Fruit fly (Drosophila melanogaster) whole organism, embryonic: Measurements from ENCODE around the gene CG16826.

Source experiments
- ATbp ChIP-seq: fragments of 200-800 bp; sonication (Bioruptor generic); optimal IDR thresholded peaks from 2 replicates; lab custom pipeline; 2017; ENCODE audit warnings: missing biosample characterization, mild to moderate bottlenecking, missing genetic modification characterization, missing genetic modification reagents
- Abd-B ChIP-seq: fragments of 200-800 bp; sonication (Bioruptor generic); optimal IDR thresholded peaks from 2 replicates; lab custom pipeline; 2018; ENCODE audit warnings: missing biosample characterization, mild to moderate bottlenecking, missing genetic modification characterization, moderate library complexity
- Atf-2 ChIP-seq: fragments of 200-800 bp; sonication (Bioruptor generic); optimal IDR thresholded peaks from 2 replicates; lab custom pipeline; 2016; ENCODE audit warnings: missing biosample characterization, missing genetic modification characterization
- BtbVII ChIP-seq: fragments of 200-800 bp; sonication (Bioruptor generic); optimal IDR thresholded peaks from 3 replicates; lab custom pipeline; 2017; ENCODE audit warnings: missing biosample characterization, mild to moderate bottlenecking, missing genetic modification characterization
- CG10209 ChIP-seq: fragments of 200-800 bp; sonication (Bioruptor generic); optimal IDR thresholded peaks from 3 replicates; lab custom pipeline; 2017; ENCODE audit warnings: missing biosample characterization, mild to moderate bottlenecking, missing genetic modification characterization, missing genetic modification reagents
- CG11695 ChIP-seq: fragments of 200-800 bp; sonication (Bioruptor generic); IDR thresholded peaks from 3 replicates; pipeline ENCODE4 v1.3.6; 2022; ENCODE audit warnings: missing biosample characterization, missing genetic modification characterization
- CG13424 ChIP-seq: fragments of 200-800 bp; sonication (Bioruptor generic); optimal IDR thresholded peaks from 2 replicates; lab custom pipeline; 2019; ENCODE audit warnings: missing biosample characterization, mild to moderate bottlenecking, missing genetic modification characterization, moderate library complexity
- CG13624 ChIP-seq: fragments of 200-800 bp; sonication (Bioruptor generic); optimal IDR thresholded peaks from 2 replicates; lab custom pipeline; 2016; ENCODE audit warnings: missing biosample characterization, missing genetic modification characterization
- CG14050 ChIP-seq: fragments of 200-800 bp; sonication (Bioruptor generic); IDR thresholded peaks from 3 replicates; pipeline ENCODE4 v1.3.6; 2022; ENCODE audit warnings: missing biosample characterization, missing genetic modification characterization
- CG14667 ChIP-seq: fragments of 200-800 bp; sonication (Bioruptor generic); IDR thresholded peaks from 2 replicates; pipeline ENCODE4 v1.3.6; 2022; ENCODE audit warnings: missing biosample characterization, missing genetic modification characterization
- CG1529 ChIP-seq: fragments of 200-800 bp; sonication (Bioruptor generic); optimal IDR thresholded peaks from 3 replicates; lab custom pipeline; 2018; ENCODE audit warnings: missing biosample characterization, missing genetic modification characterization
- CG15479 ChIP-seq: fragments of 200-800 bp; sonication (Bioruptor generic); optimal IDR thresholded peaks from 3 replicates; lab custom pipeline; 2019; ENCODE audit warnings: missing biosample characterization, mild to moderate bottlenecking, missing genetic modification characterization, moderate library complexity
- CG15696 ChIP-seq: fragments of 200-800 bp; sonication (Bioruptor generic); optimal IDR thresholded peaks from 2 replicates; lab custom pipeline; 2019; ENCODE audit warnings: missing biosample characterization, mild to moderate bottlenecking, missing genetic modification characterization, moderate library complexity
- CG17912 ChIP-seq: fragments of 200-800 bp; sonication (Bioruptor generic); optimal IDR thresholded peaks from 2 replicates; lab custom pipeline; 2018; ENCODE audit warnings: missing biosample characterization, mild to moderate bottlenecking, missing genetic modification characterization
- CG2120 ChIP-seq: fragments of 200-800 bp; sonication (Bioruptor generic); optimal IDR thresholded peaks from 3 replicates; lab custom pipeline; 2016; ENCODE audit warnings: missing biosample characterization, missing genetic modification characterization
- CG31365 ChIP-seq: fragments of 200-800 bp; sonication (Bioruptor generic); optimal IDR thresholded peaks from 2 replicates; lab custom pipeline; 2018; ENCODE audit warnings: missing biosample characterization, mild to moderate bottlenecking, missing genetic modification characterization
- CG6813 ChIP-seq: fragments of 200-800 bp; sonication (Bioruptor generic); optimal IDR thresholded peaks from 2 replicates; lab custom pipeline; 2017; ENCODE audit warnings: missing biosample characterization, missing genetic modification characterization, mild to moderate bottlenecking, moderate library complexity, missing genetic modification reagents
- CG7839 ChIP-seq: fragments of 200-800 bp; sonication (Bioruptor generic); optimal IDR thresholded peaks from 3 replicates; lab custom pipeline; 2018; ENCODE audit warnings: missing biosample characterization, mild to moderate bottlenecking, missing genetic modification characterization, moderate library complexity
- CG8281 ChIP-seq: fragments of 200-800 bp; sonication (Bioruptor generic); optimal IDR thresholded peaks from 2 replicates; lab custom pipeline; 2018; ENCODE audit warnings: missing biosample characterization, mild to moderate bottlenecking, missing genetic modification characterization, moderate library complexity
- CG8944 ChIP-seq: fragments of 200-800 bp; sonication (Bioruptor generic); optimal IDR thresholded peaks from 3 replicates; lab custom pipeline; 2016; ENCODE audit warnings: missing biosample characterization, missing genetic modification characterization
- CTCF ChIP-seq: fragments of 200-800 bp; sonication (Bioruptor generic); optimal IDR thresholded peaks from 2 replicates; lab custom pipeline; 2017; ENCODE audit warnings: missing biosample characterization, mild to moderate bottlenecking, missing genetic modification characterization, moderate library complexity
- CoRest ChIP-seq: fragments of 200-800 bp; sonication (Bioruptor generic); optimal IDR thresholded peaks from 3 replicates; lab custom pipeline; 2018; ENCODE audit warnings: missing biosample characterization, mild to moderate bottlenecking, missing genetic modification characterization, moderate library complexity
- Deaf1 ChIP-seq: fragments of 200-800 bp; optimal IDR thresholded peaks from 3 replicates; lab custom pipeline; 2019; ENCODE audit warnings: missing biosample characterization, mild to moderate bottlenecking, missing genetic modification characterization, moderate library complexity
- Dip2 ChIP-seq: fragments of 200-800 bp; sonication (Bioruptor generic); IDR thresholded peaks from 2 replicates; pipeline ENCODE4 v1.3.6; 2022; ENCODE audit warnings: missing biosample characterization, missing genetic modification characterization
- Dll ChIP-seq: fragments of 200-800 bp; sonication (Bioruptor generic); IDR thresholded peaks from 4 replicates; pipeline ENCODE4 v1.3.6; 2022; ENCODE audit warnings: missing biosample characterization, missing genetic modification characterization; ENCODE audit not compliant: partially characterized antibody
- E2f2 ChIP-seq: fragments of 200-800 bp; sonication (Bioruptor generic); IDR thresholded peaks from 2 replicates; pipeline ENCODE4 v1.3.6; 2022; ENCODE audit warnings: missing biosample characterization, missing genetic modification characterization
- Fer1 ChIP-seq: fragments of 200-800 bp; sonication (Bioruptor generic); optimal IDR thresholded peaks from 2 replicates; lab custom pipeline; 2017; ENCODE audit warnings: missing biosample characterization, mild to moderate bottlenecking, missing genetic modification characterization
- Gug ChIP-seq: fragments of 200-800 bp; sonication (Bioruptor generic); IDR thresholded peaks from 4 replicates; pipeline ENCODE4 v1.3.6; 2022; ENCODE audit warnings: missing biosample characterization, missing genetic modification characterization
- H2.0 ChIP-seq: fragments of 200-800 bp; sonication (Bioruptor generic); IDR thresholded peaks from 2 replicates; pipeline ENCODE4 v1.3.6; 2022; ENCODE audit warnings: missing biosample characterization, missing genetic modification characterization
- Hmx ChIP-seq: fragments of 200-800 bp; sonication (Bioruptor generic); optimal IDR thresholded peaks from 2 replicates; lab custom pipeline; 2016; ENCODE audit warnings: missing biosample characterization, missing genetic modification characterization
- Kr ChIP-seq: fragments of 200-800 bp; sonication (Bioruptor generic); optimal IDR thresholded peaks from 2 replicates; lab custom pipeline; 2017; ENCODE audit warnings: missing biosample characterization, mild to moderate bottlenecking, missing genetic modification characterization
- Mad ChIP-seq: fragments of 200-800 bp; sonication (Bioruptor generic); optimal IDR thresholded peaks from 2 replicates; lab custom pipeline; 2016; ENCODE audit warnings: missing biosample characterization, missing genetic modification characterization
- Oaz ChIP-seq: fragments of 200-800 bp; sonication (Bioruptor generic); IDR thresholded peaks from 2 replicates; pipeline ENCODE4 v1.3.6; 2022; ENCODE audit warnings: missing biosample characterization, missing genetic modification characterization
- Opbp ChIP-seq: fragments of 200-800 bp; sonication (Bioruptor generic); IDR thresholded peaks from 3 replicates; pipeline ENCODE4 v1.3.6; 2022; ENCODE audit warnings: missing biosample characterization, missing genetic modification characterization; ENCODE audit not compliant: partially characterized antibody
- PHDP ChIP-seq: fragments of 200-800 bp; sonication (Bioruptor generic); optimal IDR thresholded peaks from 3 replicates; lab custom pipeline; 2018; ENCODE audit warnings: missing biosample characterization, mild to moderate bottlenecking, missing genetic modification characterization, moderate library complexity
- Sox102F ChIP-seq: fragments of 200-800 bp; sonication (Bioruptor generic); optimal IDR thresholded peaks from 2 replicates; lab custom pipeline; 2018; ENCODE audit warnings: missing biosample characterization, mild to moderate bottlenecking, missing genetic modification characterization, moderate library complexity
- bcd ChIP-seq: fragments of 200-800 bp; sonication (Bioruptor generic); optimal IDR thresholded peaks from 2 replicates; lab custom pipeline; 2017; ENCODE audit warnings: missing biosample characterization, mild to moderate bottlenecking, missing genetic modification characterization
- chinmo ChIP-seq: fragments of 200-800 bp; sonication (Bioruptor generic); IDR thresholded peaks from 4 replicates; pipeline ENCODE4 v1.3.6; 2022; ENCODE audit warnings: missing biosample characterization, missing genetic modification characterization; ENCODE audit not compliant: partially characterized antibody
- eve ChIP-seq, 2 experiments: fragments of >200 bp; optimal IDR thresholded peaks; 2 replicates each; lab custom pipeline; 2017; ENCODE audit warnings: missing biosample characterization in 2 of 2, missing genetic modification characterization in 2 of 2
- exex ChIP-seq: fragments of 200-800 bp; sonication (Bioruptor generic); optimal IDR thresholded peaks from 4 replicates; lab custom pipeline; 2018; ENCODE audit warnings: missing biosample characterization, mild to moderate bottlenecking, missing genetic modification characterization, moderate library complexity
- lmd ChIP-seq: fragments of 200-800 bp; sonication (Bioruptor generic); IDR thresholded peaks from 2 replicates; pipeline ENCODE4 v1.3.6; 2022; ENCODE audit warnings: missing biosample characterization, missing genetic modification characterization
- p53 ChIP-seq: fragments of 200-800 bp; sonication (Bioruptor generic); optimal IDR thresholded peaks from 2 replicates; lab custom pipeline; 2016; ENCODE audit warnings: missing biosample characterization, missing genetic modification characterization
- pzg ChIP-seq: fragments of 200-800 bp; sonication (Bioruptor generic); optimal IDR thresholded peaks from 3 replicates; lab custom pipeline; 2018; ENCODE audit warnings: missing biosample characterization, mild to moderate bottlenecking, missing genetic modification characterization, moderate library complexity
- scrt ChIP-seq: fragments of 200-800 bp; sonication (Bioruptor generic); optimal IDR thresholded peaks from 2 replicates; lab custom pipeline; 2018; ENCODE audit warnings: missing biosample characterization, mild to moderate bottlenecking, missing genetic modification characterization, moderate library complexity
- seq ChIP-seq: fragments of 200-800 bp; sonication (Bioruptor generic); IDR thresholded peaks from 2 replicates; pipeline ENCODE4 v1.3.6; 2022; ENCODE audit warnings: missing biosample characterization, missing genetic modification characterization
- sqz ChIP-seq: fragments of 200-800 bp; sonication (Bioruptor generic); optimal IDR thresholded peaks from 3 replicates; lab custom pipeline; 2018; ENCODE audit warnings: missing biosample characterization, mild to moderate bottlenecking, missing genetic modification characterization
- stwl ChIP-seq: fragments of 200-800 bp; sonication (Bioruptor generic); optimal IDR thresholded peaks from 3 replicates; lab custom pipeline; 2018; ENCODE audit warnings: missing biosample characterization, mild to moderate bottlenecking, missing genetic modification characterization, moderate library complexity
- tx ChIP-seq: fragments of 200-800 bp; sonication (Bioruptor generic); optimal IDR thresholded peaks from 2 replicates; lab custom pipeline; 2016; ENCODE audit warnings: missing biosample characterization, missing genetic modification characterization
- vnd ChIP-seq: fragments of 200-800 bp; sonication (Bioruptor generic); IDR thresholded peaks from 3 replicates; pipeline ENCODE4 v1.3.6; 2022; ENCODE audit warnings: missing biosample characterization, missing genetic modification characterization; ENCODE audit not compliant: partially characterized antibody
- vvl ChIP-seq: fragments of 200-800 bp; sonication (Bioruptor generic); IDR thresholded peaks from 2 replicates; pipeline ENCODE4 v1.3.6; 2022; ENCODE audit warnings: missing biosample characterization, missing genetic modification characterization
- wor ChIP-seq: fragments of 200-800 bp; sonication (Bioruptor generic); IDR thresholded peaks from 2 replicates; pipeline ENCODE4 v1.3.6; 2022; ENCODE audit warnings: missing biosample characterization, missing genetic modification characterization

The CG16826 gene

DNA sequence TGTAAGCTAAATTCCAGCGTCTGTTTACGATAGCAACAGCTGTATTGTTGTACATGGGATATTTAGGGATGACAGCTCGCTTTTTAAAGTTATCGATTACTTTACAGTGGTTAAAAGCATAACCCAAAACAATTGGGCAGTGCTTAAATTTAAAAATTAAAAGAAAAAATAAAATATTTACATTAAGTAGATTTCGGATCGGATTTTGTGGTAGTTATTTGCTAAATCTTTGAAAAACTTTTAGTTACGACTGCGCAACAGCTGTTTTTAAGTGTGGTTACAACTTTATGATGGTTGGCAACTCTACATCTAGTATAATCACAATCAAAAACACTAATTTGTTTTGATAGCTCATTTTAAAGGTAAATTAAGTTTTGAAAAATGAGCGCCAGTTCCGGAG lies 39.7 kb downstream of the CG16826 start, which contains the start of the genes Ing5 and CG7099 (continued):
- TF ChIP-seq Kr (GFP tag; lab: Kevin White, UChicago) (no peak), eve (GFP tag; optimal IDR thresholded peaks at IDR 0.05; lab: Kevin White, UChicago) (no peak), lmd (GFP tag; lab: Robert Waterston, UW) (peak; percentile 96), p53 (GFP tag; lab: Kevin White, UChicago) (peak; percentile 36), BtbVII (GFP tag; lab: Kevin White, UChicago) (peak; percentile 89), CG17912 (GFP tag; lab: Kevin White, UChicago) (peak; percentile 83), bcd (peak; percentile 95), wor (GFP tag; lab: Robert Waterston, UW) (peak; percentile 93), tx (GFP tag; lab: Kevin White, UChicago) (peak; percentile 88), CG13624 (GFP tag; lab: Kevin White, UChicago) (peak; percentile 87), H2.0 (GFP tag; lab: Robert Waterston, UW) (peak; percentile 96), CG14667 (GFP tag; lab: Robert Waterston, UW) (peak; percentile 95), CG14050 (peak; percentile 93), vvl (GFP tag; lab: Robert Waterston, UW) (peak; percentile 98), E2f2 (GFP tag; lab: Robert Waterston, UW) (peak; percentile 81), seq (peak; percentile 92), CG8281 (peak; percentile 85), PHDP (tag; lab: Kevin White, UChicago) (peak; percentile 96), pzg (peak; percentile 57), CG15479 (peak; percentile 36), CoRest (tag; lab: Kevin White, UChicago) (peak; percentile 98), Dip2 (peak; percentile 58; the same call in 1 of the 2 replicates), CG8944 (GFP tag; lab: Kevin White, UChicago) (peak; percentile 88), stwl (tag; lab: Kevin White, UChicago) (peak; percentile 92), Dll (GFP tag; lab: Robert Waterston, UW) (peak; percentile 77), Opbp (peak; percentile 65; the same call in 2 of the 3 replicates), CG2120 (GFP tag; lab: Kevin White, UChicago) (peak; percentile 97), Deaf1 (tag; lab: Kevin White, UChicago) (no peak), CG13424 (tag; lab: Kevin White, UChicago) (peak; percentile 97), CTCF (GFP tag; lab: Kevin White, UChicago) (peak; percentile 60), CG7839 (tag; lab: Kevin White, UChicago) (peak; percentile 97), Gug (peak; percentile 96), Mad (GFP tag; lab: Kevin White, UChicago) (peak; percentile 96), ATbp (peak; percentile 90), CG1529 (peak; percentile 91), sqz (GFP tag; lab: Kevin White, UChicago) (no peak), CG10209 (GFP tag; lab: Kevin White, UChicago) (peak; percentile 95), CG15696 (peak; percentile 97), CG31365 (tag; lab: Kevin White, UChicago) (no peak), CG6813 (GFP tag; lab: Kevin White, UChicago) (peak; percentile 88), exex (peak; percentile 97), Oaz (GFP tag; lab: Robert Waterston, UW) (peak; percentile 92), Atf-2 (GFP tag; lab: Kevin White, UChicago) (peak; percentile 83), Abd-B (GFP tag; lab: Kevin White, UChicago) (peak; percentile 98), scrt (GFP tag; lab: Kevin White, UChicago) (peak; percentile 92), CG11695 (GFP tag; lab: Robert Waterston, UW) (peak; percentile 94), Sox102F (peak; percentile 98), Hmx (GFP tag; lab: Kevin White, UChicago) (peak; percentile 88), vnd (GFP tag; lab: Robert Waterston, UW) (peak; percentile 57; the same call in 1 of the 3 replicates), Fer1 (GFP tag; lab: Kevin White, UChicago) (peak; percentile 94), chinmo (no peak)
